Fruit fly (Drosophila melanogaster) whole organism, adult: Measurements from ENCODE around the gene CG7706.

Experiments
- CG11617 ChIP-seq: fragments of 200-800 bp; sonication (Bioruptor generic); optimal IDR thresholded peaks from 2 replicates; lab custom pipeline; 2017; ENCODE audit warnings: mild to moderate bottlenecking, missing biosample characterization, missing genetic modification reagents, missing genetic modification characterization
- CG12768 ChIP-seq: fragments of 200-800 bp; sonication (Bioruptor generic); optimal IDR thresholded peaks from 2 replicates; lab custom pipeline; 2017; ENCODE audit warnings: missing biosample characterization, missing genetic modification characterization, mild to moderate bottlenecking, moderate library complexity, missing genetic modification reagents
- CG14711 ChIP-seq: fragments of 200-800 bp; sonication (Bioruptor generic); optimal IDR thresholded peaks from 2 replicates; lab custom pipeline; 2018; ENCODE audit warnings: missing biosample characterization, mild to moderate bottlenecking, missing genetic modification characterization, moderate library complexity
- CG1620 ChIP-seq: fragments of 200-800 bp; sonication (Bioruptor generic); optimal IDR thresholded peaks from 2 replicates; lab custom pipeline; 2016; ENCODE audit warnings: missing biosample characterization, missing genetic modification characterization
- CG33017 ChIP-seq: fragments of 200-800 bp; sonication (Bioruptor generic); optimal IDR thresholded peaks from 2 replicates; lab custom pipeline; 2018; ENCODE audit warnings: missing biosample characterization, mild to moderate bottlenecking, missing genetic modification characterization, moderate library complexity
- CG5204 ChIP-seq: fragments of 200-800 bp; sonication (Bioruptor generic); optimal IDR thresholded peaks from 2 replicates; lab custom pipeline; 2016; ENCODE audit warnings: missing biosample characterization, missing genetic modification characterization
- CG7045 ChIP-seq: fragments of 200-800 bp; sonication (Bioruptor generic); optimal IDR thresholded peaks from 2 replicates; lab custom pipeline; 2017; ENCODE audit warnings: missing biosample characterization, mild to moderate bottlenecking, missing genetic modification characterization
- CG7101 ChIP-seq: fragments of 200-800 bp; sonication (Bioruptor generic); optimal IDR thresholded peaks from 2 replicates; lab custom pipeline; 2018; ENCODE audit warnings: missing biosample characterization, mild to moderate bottlenecking, missing genetic modification characterization, moderate library complexity
- Clk ChIP-seq: fragments of 200-800 bp; sonication (Bioruptor generic); optimal IDR thresholded peaks from 2 replicates; lab custom pipeline; 2017; ENCODE audit warnings: missing biosample characterization, missing genetic modification characterization
- Crg-1 ChIP-seq: fragments of 200-800 bp; sonication (Bioruptor generic); optimal IDR thresholded peaks from 2 replicates; lab custom pipeline; 2016; ENCODE audit warnings: missing biosample characterization, missing genetic modification characterization
- Hr96 ChIP-seq: fragments of 200-800 bp; sonication (Bioruptor generic); optimal IDR thresholded peaks from 2 replicates; lab custom pipeline; 2016; ENCODE audit warnings: missing biosample characterization, missing genetic modification characterization
- Mnt ChIP-seq: fragments of 200-800 bp; sonication (Bioruptor generic); optimal IDR thresholded peaks from 2 replicates; lab custom pipeline; 2016; ENCODE audit warnings: missing biosample characterization, mild to moderate bottlenecking, missing genetic modification characterization
- bab1 ChIP-seq: fragments of 200-800 bp; sonication (Bioruptor generic); optimal IDR thresholded peaks from 3 replicates; lab custom pipeline; 2019; ENCODE audit warnings: missing biosample characterization, mild to moderate bottlenecking, missing genetic modification characterization, moderate library complexity
- cic ChIP-seq: fragments of 200-800 bp; sonication (Bioruptor generic); optimal IDR thresholded peaks from 2 replicates; lab custom pipeline; 2017; ENCODE audit warnings: missing biosample characterization, mild to moderate bottlenecking, missing genetic modification characterization, moderate library complexity
- cnc ChIP-seq, 2 experiments: fragments of >200 bp; optimal IDR thresholded peaks; 2 replicates each; lab custom pipeline; 2017
- kay ChIP-seq: fragments of 200-800 bp; sonication (Bioruptor generic); peaks from one replicate; lab custom pipeline; 2016; ENCODE audit warnings: missing biosample characterization, missing genetic modification characterization, borderline replicate concordance
- ovo ChIP-seq: fragments of 200-800 bp; sonication (Bioruptor generic); optimal IDR thresholded peaks from 2 replicates; lab custom pipeline; 2016; ENCODE audit warnings: missing biosample characterization, missing genetic modification characterization
- pad ChIP-seq: fragments of 200-800 bp; sonication (Bioruptor generic); optimal IDR thresholded peaks from 3 replicates; lab custom pipeline; 2017; ENCODE audit warnings: missing biosample characterization, missing genetic modification characterization, mild to moderate bottlenecking, moderate library complexity, missing genetic modification reagents
- tj ChIP-seq: fragments of 200-800 bp; sonication (Bioruptor generic); optimal IDR thresholded peaks from 3 replicates; lab custom pipeline; 2017; ENCODE audit warnings: missing biosample characterization, mild to moderate bottlenecking, missing genetic modification characterization, moderate library complexity
- toe ChIP-seq: fragments of 200-800 bp; sonication (Bioruptor generic); optimal IDR thresholded peaks from 2 replicates; lab custom pipeline; 2016; ENCODE audit warnings: missing biosample characterization, missing genetic modification characterization

CG7706 gene

DNA sequence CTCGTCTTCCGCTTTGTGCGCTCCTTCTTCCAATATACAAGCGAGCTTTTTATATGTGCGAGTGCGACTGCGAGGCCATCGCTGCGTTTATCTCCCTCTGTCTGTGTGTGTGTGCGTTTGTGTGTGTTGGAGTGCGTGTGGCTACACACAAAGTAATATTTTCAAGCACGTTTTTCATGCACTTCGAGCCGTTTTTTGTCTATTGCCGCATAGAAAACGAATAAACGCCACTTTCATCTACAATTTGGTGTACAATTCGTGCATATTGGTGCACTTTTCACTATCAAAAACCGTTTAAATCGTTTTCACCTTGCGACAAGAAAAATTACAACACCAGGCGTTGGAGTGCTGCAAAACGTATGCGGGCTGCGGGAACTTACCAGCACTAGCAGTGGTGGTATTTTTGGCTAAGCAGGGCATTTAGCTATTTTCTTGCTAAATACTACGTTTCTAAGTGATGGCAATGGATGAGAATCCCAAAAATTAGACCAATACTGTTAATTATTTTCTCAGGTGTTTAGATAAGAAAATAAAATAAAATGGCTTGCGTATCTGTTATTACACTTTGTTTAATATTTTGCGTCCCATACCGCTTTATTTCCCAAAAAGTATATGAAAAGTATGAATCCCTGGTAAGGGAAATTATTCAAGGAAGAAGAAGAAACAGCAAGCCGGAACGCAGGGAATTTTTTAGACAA, 18.5 kb upstream of the CG7706 start, which contains the start of the genes CG31224 and CstF64:
TSS of gene CG31224 (minus strand) at position 365 of the 698 bp plus-strand sequence.
TSS of gene CstF64 (plus strand) at position 674 of the 698 bp plus-strand sequence.
- peak; percentile 83 for TF ChIP-seq ovo
- TF ChIP-seq CG5204 (GFP tag; lab: Kevin White, UChicago): peak; percentile 93
- peak; percentile 89 for TF ChIP-seq CG12768
- TF ChIP-seq Mnt (GFP tag; lab: Kevin White, UChicago): peak; percentile 86
- peak; percentile 94 for TF ChIP-seq toe (GFP tag; lab: Kevin White, UChicago)
- peak; percentile 93 for TF ChIP-seq Crg-1
- peak; percentile 58 for TF ChIP-seq cic (GFP tag; lab: Kevin White, UChicago)
- no peak for TF ChIP-seq cnc (optimal IDR thresholded peaks at IDR 0.05; lab: Kevin White, UChicago)
- TF ChIP-seq CG11617 (GFP tag; lab: Kevin White, UChicago): peak; percentile 82
- no peak for TF ChIP-seq kay (GFP tag; lab: Kevin White, UChicago)
- peak; percentile 79 for TF ChIP-seq CG7045 (GFP tag; lab: Kevin White, UChicago)
- TF ChIP-seq pad (GFP tag; lab: Kevin White, UChicago): peak; percentile 84
- TF ChIP-seq Clk (GFP tag; lab: Kevin White, UChicago): peak; percentile 84
- peak; percentile 82 for TF ChIP-seq bab1
- TF ChIP-seq tj (GFP tag; lab: Kevin White, UChicago): peak; percentile 62
- peak; percentile 67 for TF ChIP-seq CG33017
- peak; percentile 79 for TF ChIP-seq CG14711
- peak; percentile 91 for TF ChIP-seq Hr96
- TF ChIP-seq CG7101 (tag; lab: Kevin White, UChicago): peak; percentile 85
- peak; percentile 94 for TF ChIP-seq CG1620 (GFP tag; lab: Kevin White, UChicago)

DNA sequence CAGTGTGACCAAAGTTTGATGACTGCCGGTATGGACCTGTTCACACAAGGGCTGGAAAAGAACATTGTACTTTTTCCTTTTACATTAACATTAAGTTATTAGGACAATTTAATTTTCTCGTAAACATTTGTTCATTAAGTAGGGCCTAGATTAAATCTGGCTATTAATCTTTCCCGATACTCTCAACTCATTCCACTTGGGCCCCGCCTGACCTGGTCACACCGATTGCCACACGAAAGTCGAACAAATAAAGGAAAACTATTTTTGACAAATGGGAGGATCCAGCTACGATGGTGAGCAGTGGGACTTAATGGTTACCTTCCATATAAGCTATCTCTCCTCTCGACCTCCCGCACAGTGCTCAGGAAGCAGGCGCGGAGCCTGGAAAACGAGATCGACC, 14.1 kb upstream of the CG7706 start, which contains the start of the genes Cpsf73 and Gos28:
TSS of gene Cpsf73 (minus strand) at position 28 of the 400 bp plus-strand sequence.
TSS of gene Gos28 (plus strand) at position 214 of the 400 bp plus-strand sequence.
- TF ChIP-seq CG11617 (GFP tag; lab: Kevin White, UChicago) (peak; percentile 24), CG14711 (peak; percentile 37), CG7101 (tag; lab: Kevin White, UChicago) (peak; percentile 37), Mnt (GFP tag; lab: Kevin White, UChicago) (peak; percentile 5), CG1620 (GFP tag; lab: Kevin White, UChicago) (no peak), CG5204 (GFP tag; lab: Kevin White, UChicago) (no peak), bab1 (peak; percentile 26), Crg-1 (peak; percentile 41)

DNA sequence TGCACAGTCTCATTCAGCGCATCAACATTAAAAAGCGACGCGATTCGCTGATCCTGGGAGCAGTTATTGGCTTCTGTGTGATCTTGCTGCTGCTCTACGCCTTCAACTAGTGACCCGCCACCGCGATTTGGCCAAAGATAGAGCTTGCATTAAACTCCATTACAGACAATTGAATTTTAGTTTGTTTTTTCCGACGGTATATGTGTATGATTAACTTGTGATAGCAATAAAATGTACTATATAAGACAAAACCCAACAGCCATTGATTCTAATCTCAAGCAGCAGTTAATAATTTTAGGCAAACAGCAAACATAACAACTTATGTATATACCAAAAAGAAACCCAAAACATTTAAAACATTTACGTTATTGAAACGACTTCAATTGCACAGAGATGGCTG, 12.6 kb upstream of the CG7706 start, which contains the start of gene CG31231:
TSS of gene CG31231 (plus strand) at position 301 of the 400 bp plus-strand sequence.
- TF ChIP-seq Hr96 (no peak), CG5204 (GFP tag; lab: Kevin White, UChicago) (no peak), bab1 (no peak), kay (GFP tag; lab: Kevin White, UChicago) (no peak), cic (GFP tag; lab: Kevin White, UChicago) (no peak), Clk (GFP tag; lab: Kevin White, UChicago) (no peak), CG12768 (no peak), CG1620 (GFP tag; lab: Kevin White, UChicago) (no peak), CG7045 (GFP tag; lab: Kevin White, UChicago) (no peak), CG11617 (GFP tag; lab: Kevin White, UChicago) (no peak), ovo (no peak), CG7101 (tag; lab: Kevin White, UChicago) (no peak), CG14711 (no peak), tj (GFP tag; lab: Kevin White, UChicago) (no peak), Mnt (GFP tag; lab: Kevin White, UChicago) (no peak), Crg-1 (no peak), pad (GFP tag; lab: Kevin White, UChicago) (no peak), toe (GFP tag; lab: Kevin White, UChicago) (no peak), cnc (optimal IDR thresholded peaks at IDR 0.05; lab: Kevin White, UChicago) (no peak)

DNA sequence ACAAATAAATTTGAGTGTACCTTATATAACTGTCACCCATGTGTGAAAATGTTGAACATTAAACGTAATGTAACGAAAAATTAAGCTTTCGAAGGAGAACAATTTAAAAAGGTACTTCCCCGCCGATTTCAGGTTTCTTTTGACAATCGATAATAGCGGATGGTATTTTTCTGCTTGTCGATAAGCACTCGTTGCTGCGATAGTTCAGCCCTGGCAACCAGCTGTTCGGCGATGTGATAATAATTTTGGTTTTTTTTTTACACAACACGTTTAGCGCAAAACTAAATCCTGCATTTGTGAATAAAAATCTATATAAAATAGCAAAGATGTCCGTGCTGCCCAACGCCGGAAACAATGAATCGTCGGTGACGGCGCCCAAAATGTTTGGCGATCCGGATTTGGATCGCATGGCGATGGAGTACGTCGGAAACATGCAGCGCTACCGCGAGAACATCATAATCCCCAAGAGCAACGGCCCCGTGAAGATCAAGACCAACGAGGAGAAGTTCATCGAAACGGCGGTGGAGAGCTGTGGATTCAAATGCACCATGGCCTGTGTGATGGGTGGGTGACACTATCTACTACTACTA, 9.9 kb upstream of the CG7706 start, which contains the start of gene CG31229:
TSS of gene CG31229 (plus strand) at position 194 of the 590 bp plus-strand sequence.
- TF ChIP-seq bab1: peak; percentile 53
- no peak for TF ChIP-seq tj (GFP tag; lab: Kevin White, UChicago)
- peak; percentile 14 for TF ChIP-seq CG11617 (GFP tag; lab: Kevin White, UChicago)

DNA sequence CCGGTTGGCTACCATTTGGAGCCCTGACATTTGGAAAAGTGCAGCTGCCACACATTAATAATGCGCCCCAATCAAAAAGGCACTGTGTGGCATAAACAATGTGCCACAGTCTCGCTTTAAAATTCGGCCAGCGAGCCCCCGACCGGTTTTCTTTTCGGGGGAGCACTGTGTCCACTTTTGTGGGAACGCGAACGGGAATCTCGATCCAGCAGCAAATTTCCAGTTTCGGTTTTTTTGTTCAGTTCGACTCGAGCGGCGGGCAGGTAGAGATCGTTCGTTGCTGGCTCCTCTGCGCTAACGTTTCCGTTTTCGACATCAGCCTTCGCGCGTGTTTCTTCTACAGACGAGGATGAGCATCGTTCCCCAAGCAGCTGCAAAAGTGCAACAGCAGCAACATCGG, 8.5 kb upstream of the CG7706 start, which contains the start of gene CG7702:
TSS of gene CG7702 (plus strand) at position 239 of the 400 bp plus-strand sequence.
- TF ChIP-seq CG11617 (GFP tag; lab: Kevin White, UChicago) (no peak), CG7101 (tag; lab: Kevin White, UChicago) (no peak), pad (GFP tag; lab: Kevin White, UChicago) (no peak), tj (GFP tag; lab: Kevin White, UChicago) (no peak), cic (GFP tag; lab: Kevin White, UChicago) (no peak), CG7045 (GFP tag; lab: Kevin White, UChicago) (no peak), bab1 (no peak), toe (GFP tag; lab: Kevin White, UChicago) (no peak), ovo (no peak), Mnt (GFP tag; lab: Kevin White, UChicago) (no peak)

DNA sequence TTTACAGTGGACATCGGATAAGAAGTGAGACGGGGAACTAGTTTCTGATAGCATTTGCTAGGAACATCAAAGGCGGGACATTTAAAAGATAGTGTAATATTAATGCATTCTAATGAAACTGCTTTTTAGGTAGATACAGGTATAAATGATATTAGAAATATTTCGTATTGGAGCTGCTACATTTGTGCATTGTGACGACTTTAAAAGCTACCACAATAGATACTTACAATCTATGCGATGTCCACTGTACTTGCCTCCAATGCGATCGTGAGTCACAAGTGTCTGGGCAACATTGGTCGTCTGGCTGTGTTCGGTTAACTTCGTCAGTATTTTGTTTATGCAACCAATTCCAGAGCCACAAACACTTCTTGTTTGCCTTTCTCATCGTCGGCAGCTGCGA, 7.8 kb upstream of the CG7706 start:
- no peak for TF ChIP-seq CG1620 (GFP tag; lab: Kevin White, UChicago)
- TF ChIP-seq Hr96: peak; percentile 7
- TF ChIP-seq cic (GFP tag; lab: Kevin White, UChicago): no peak
- no peak for TF ChIP-seq ovo
- no peak for TF ChIP-seq CG12768
- no peak for TF ChIP-seq tj (GFP tag; lab: Kevin White, UChicago)
- TF ChIP-seq CG7045 (GFP tag; lab: Kevin White, UChicago): no peak
- no peak for TF ChIP-seq Crg-1
- no peak for TF ChIP-seq bab1
- no peak for TF ChIP-seq Mnt (GFP tag; lab: Kevin White, UChicago)
- TF ChIP-seq CG7101 (tag; lab: Kevin White, UChicago): no peak
- no peak for TF ChIP-seq CG14711
- peak; percentile 25 for TF ChIP-seq kay (GFP tag; lab: Kevin White, UChicago)
- no peak for TF ChIP-seq cnc (optimal IDR thresholded peaks at IDR 0.05; lab: Kevin White, UChicago)
- no peak for TF ChIP-seq Clk (GFP tag; lab: Kevin White, UChicago)
- no peak for TF ChIP-seq toe (GFP tag; lab: Kevin White, UChicago)
- TF ChIP-seq pad (GFP tag; lab: Kevin White, UChicago): no peak
- TF ChIP-seq CG33017: no peak
